ENCODE assay signal across 4 worm cellular contexts in the genomic region with DNA sequence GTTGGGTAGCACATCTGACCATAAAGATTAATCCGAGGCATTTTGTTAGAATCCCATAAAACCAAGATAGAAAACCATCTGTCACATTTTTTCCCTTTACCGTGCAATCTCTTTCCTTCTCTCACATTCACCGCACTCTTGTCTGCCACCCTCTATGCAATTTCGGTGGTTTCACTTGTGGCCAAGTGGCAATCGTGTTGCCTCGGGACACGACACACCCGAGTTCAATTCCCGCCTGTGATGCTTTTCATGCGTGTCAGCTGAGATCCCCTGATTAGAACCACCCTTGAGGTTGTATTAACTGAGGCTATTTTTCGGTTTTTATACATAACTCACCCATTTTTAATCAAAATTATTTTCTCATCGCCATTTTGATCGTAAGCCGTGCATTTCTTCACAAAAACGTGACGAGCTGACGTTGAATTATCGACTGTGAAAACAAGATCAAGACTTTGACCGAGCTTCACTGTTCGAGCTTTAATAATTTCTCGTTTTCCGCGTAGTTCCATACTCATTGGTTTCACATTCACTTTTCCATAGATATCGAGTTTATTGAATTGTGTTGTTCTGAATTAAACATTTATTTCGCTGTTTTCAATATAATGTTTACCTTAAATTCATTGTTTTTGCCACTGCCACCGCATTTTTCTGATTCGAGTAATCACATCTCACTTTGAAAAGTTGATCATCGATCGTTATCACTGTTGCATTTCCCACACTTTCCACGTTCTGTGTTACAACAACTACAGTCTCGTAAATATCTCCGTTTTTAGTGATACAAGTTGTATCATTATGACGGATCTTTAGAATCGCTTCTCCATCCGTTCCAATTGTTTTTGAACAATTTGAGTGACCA.
TF ChIP-seq lines count a peak whose summit lies in the region.

No protein-coding gene starts in this region.

TF ChIP-seq in whole organism, L2 larva, 48 proteins besides CTCF, POLR2A, EP300 and RAD21 (continues in another document):
- TF ChIP-seq gmeb-1 (tag; optimal IDR thresholded peaks at IDR 0.05; lab: Kevin White, UChicago) (peak; percentile 77), lin-39 (tag; optimal IDR thresholded peaks at IDR 0.05; lab: Kevin White, UChicago) (no peak), fos-1 (tag; optimal IDR thresholded peaks at IDR 0.05; lab: Kevin White, UChicago) (peak; percentile 76), unc-55 (GFP tag; optimal IDR thresholded peaks at IDR 0.05; lab: Kevin White, UChicago) (no peak), F13H6.1 (tag; optimal IDR thresholded peaks at IDR 0.05; lab: Kevin White, UChicago) (peak; percentile 92), nhr-129 (tag; optimal IDR thresholded peaks at IDR 0.05; lab: Kevin White, UChicago) (peak; percentile 92), Y55F3AM.14 (GFP tag; optimal IDR thresholded peaks at IDR 0.05; lab: Kevin White, UChicago) (peak; percentile 85), crh-2 (tag; optimal IDR thresholded peaks at IDR 0.05; lab: Kevin White, UChicago) (peak; percentile 91), nhr-10 (tag; optimal IDR thresholded peaks at IDR 0.05; lab: Kevin White, UChicago) (no peak), nhr-237 (tag; optimal IDR thresholded peaks at IDR 0.05; lab: Kevin White, UChicago) (no peak), egl-27 (tag; optimal IDR thresholded peaks at IDR 0.05; lab: Kevin White, UChicago) (peak; percentile 64), nhr-21 (tag; optimal IDR thresholded peaks at IDR 0.05; lab: Kevin White, UChicago) (peak; percentile 76), ZK546.5 (tag; optimal IDR thresholded peaks at IDR 0.05; lab: Kevin White, UChicago) (no peak), nhr-25 (tag; optimal IDR thresholded peaks at IDR 0.05; lab: Kevin White, UChicago) (peak; percentile 79), elt-3 (tag; optimal IDR thresholded peaks at IDR 0.05; lab: Kevin White, UChicago) (peak; percentile 23), lin-11 (tag; optimal IDR thresholded peaks at IDR 0.05; lab: Kevin White, UChicago) (peak; percentile 84), peb-1 (tag; optimal IDR thresholded peaks at IDR 0.05; lab: Kevin White, UChicago) (no peak), sma-3 (GFP tag; optimal IDR thresholded peaks at IDR 0.05; lab: Kevin White, UChicago) (peak; percentile 81), C34F6.9 (tag; optimal IDR thresholded peaks at IDR 0.05; lab: Kevin White, UChicago) (peak; percentile 46), ztf-11 (tag; optimal IDR thresholded peaks at IDR 0.05; lab: Kevin White, UChicago) (peak; percentile 21), dmd-4 (tag; optimal IDR thresholded peaks at IDR 0.05; lab: Kevin White, UChicago) (no peak)

TF ChIP-seq in whole organism, L4 larva, 104 proteins besides CTCF, POLR2A, EP300 and RAD21 (continues in another document):
- TF ChIP-seq sdz-12 (GFP tag; optimal IDR thresholded peaks at IDR 0.05; lab: Kevin White, UChicago) (peak; percentile 99), lsy-2 (tag; optimal IDR thresholded peaks at IDR 0.05; lab: Kevin White, UChicago) (peak; percentile 39 to 78), nhr-41 (GFP tag; IDR thresholded peaks at IDR 0.05; lab: Robert Waterston, UW) (peak; percentile 99), hlh-11 (tag; optimal IDR thresholded peaks at IDR 0.05; lab: Kevin White, UChicago) (peak; percentile 97), ceh-28 (tag; optimal IDR thresholded peaks at IDR 0.05; lab: Kevin White, UChicago) (no peak), ztf-7 (tag; optimal IDR thresholded peaks at IDR 0.05; lab: Kevin White, UChicago) (peak; percentile 87), lin-13 (GFP tag; optimal IDR thresholded peaks at IDR 0.05; lab: Kevin White, UChicago) (peak; percentile 87), fkh-10 (GFP tag; optimal IDR thresholded peaks at IDR 0.05; lab: Kevin White, UChicago) (no peak), Y75B8A.6 (GFP tag; IDR thresholded peaks at IDR 0.05; lab: Robert Waterston, UW) (peak; percentile 97), mes-2 (tag; optimal IDR thresholded peaks at IDR 0.05; lab: Kevin White, UChicago; ENCODE audit: poor library complexity, severe bottlenecking) (peak; percentile 93), zag-1 (tag; optimal IDR thresholded peaks at IDR 0.05; lab: Kevin White, UChicago) (peak; percentile 8), cey-2 (tag; optimal IDR thresholded peaks at IDR 0.05; lab: Kevin White, UChicago; ENCODE audit: borderline replicate concordance, insufficient read depth) (peak; percentile 87), nhr-6 (tag; optimal IDR thresholded peaks at IDR 0.05; lab: Kevin White, UChicago) (peak; percentile 84), nhr-237 (tag; optimal IDR thresholded peaks at IDR 0.05; lab: Kevin White, UChicago) (no peak), lin-39 (tag; optimal IDR thresholded peaks at IDR 0.05; lab: Kevin White, UChicago) (no peak), nhr-11 (tag; optimal IDR thresholded peaks at IDR 0.05; lab: Kevin White, UChicago) (peak; percentile 57), Y105C5A.15 (GFP tag; IDR thresholded peaks at IDR 0.05; lab: Robert Waterston, UW) (peak; percentile 100), nhr-25 (tag; optimal IDR thresholded peaks at IDR 0.05; lab: Kevin White, UChicago; ENCODE audit: borderline replicate concordance, insufficient read depth) (peak; percentile 79), aly-2 (tag; optimal IDR thresholded peaks at IDR 0.05; lab: Kevin White, UChicago) (no peak), zfp-3 (GFP tag; conservative IDR thresholded peaks at IDR 0.05; lab: Robert Waterston, UW) (peak; percentile 92)

TF ChIP-seq in whole organism, late embryonic, 69 proteins besides CTCF, POLR2A, EP300 and RAD21 (continues in another document):
- peak; percentile 99 for TF ChIP-seq ttx-3 (tag; optimal IDR thresholded peaks at IDR 0.05; lab: Kevin White, UChicago)
- peak; percentile 94 for TF ChIP-seq ets-4 (tag; optimal IDR thresholded peaks at IDR 0.05; lab: Kevin White, UChicago)
- peak; percentile 91 for TF ChIP-seq nfya-1 (tag; optimal IDR thresholded peaks at IDR 0.05; lab: Kevin White, UChicago)
- peak; percentile 88 for TF ChIP-seq mec-3 (tag; optimal IDR thresholded peaks at IDR 0.05; lab: Kevin White, UChicago; ENCODE audit: borderline replicate concordance)
- TF ChIP-seq pha-2 (tag; optimal IDR thresholded peaks at IDR 0.05; lab: Kevin White, UChicago), result peak; percentile 96
- TF ChIP-seq ceh-30 (tag; optimal IDR thresholded peaks at IDR 0.05; lab: Kevin White, UChicago), result peak; percentile 96
- TF ChIP-seq ref-2 (tag; optimal IDR thresholded peaks at IDR 0.05; lab: Kevin White, UChicago), result peak; percentile 97
- peak; percentile 97 for TF ChIP-seq ztf-16 (tag; optimal IDR thresholded peaks at IDR 0.05; lab: Kevin White, UChicago)
- peak; percentile 97 for TF ChIP-seq elt-4 (tag; optimal IDR thresholded peaks at IDR 0.05; lab: Kevin White, UChicago)
- TF ChIP-seq ceh-9 (tag; optimal IDR thresholded peaks at IDR 0.05; lab: Kevin White, UChicago), result peak; percentile 98
- TF ChIP-seq ceh-6 (GFP tag; optimal IDR thresholded peaks at IDR 0.05; lab: Kevin White, UChicago), result peak; percentile 100
- TF ChIP-seq ceh-31 (tag; optimal IDR thresholded peaks at IDR 0.05; lab: Kevin White, UChicago), result peak; percentile 96
- TF ChIP-seq syd-9 (tag; optimal IDR thresholded peaks at IDR 0.05; lab: Kevin White, UChicago), result peak; percentile 97
- peak; percentile 76 for TF ChIP-seq pax-1 (tag; optimal IDR thresholded peaks at IDR 0.05; lab: Kevin White, UChicago)
- TF ChIP-seq unc-55 (GFP tag; optimal IDR thresholded peaks at IDR 0.05; lab: Kevin White, UChicago), result peak; percentile 65
- TF ChIP-seq C08G9.2 (tag; optimal IDR thresholded peaks at IDR 0.05; lab: Kevin White, UChicago), result peak; percentile 99
- TF ChIP-seq unc-42 (tag; optimal IDR thresholded peaks at IDR 0.05; lab: Kevin White, UChicago), result peak; percentile 86
- TF ChIP-seq pat-9 (tag; optimal IDR thresholded peaks at IDR 0.05; lab: Kevin White, UChicago), result peak; percentile 100
- peak; percentile 98 for TF ChIP-seq unc-86 (tag; optimal IDR thresholded peaks at IDR 0.05; lab: Kevin White, UChicago)
- TF ChIP-seq hlh-13 (GFP tag; optimal IDR thresholded peaks at IDR 0.05; lab: Kevin White, UChicago), result peak; percentile 99
- TF ChIP-seq ceh-22 (tag; optimal IDR thresholded peaks at IDR 0.05; lab: Kevin White, UChicago), result peak; percentile 97
- TF ChIP-seq C38D4.7 (GFP tag; optimal IDR thresholded peaks at IDR 0.05; lab: Kevin White, UChicago), result peak; percentile 97

TF ChIP-seq in whole organism, mixed stage, embryonic, 35 proteins besides CTCF, POLR2A, EP300 and RAD21 (continues in another document):
- TF ChIP-seq snpc-4 (tag; optimal IDR thresholded peaks at IDR 0.05; lab: Kevin White, UChicago), result no peak
- TF ChIP-seq nhr-28 (tag; optimal IDR thresholded peaks at IDR 0.05; lab: Kevin White, UChicago), result peak; percentile 92
- TF ChIP-seq zip-8 (tag; optimal IDR thresholded peaks at IDR 0.05; lab: Kevin White, UChicago), result no peak
- peak; percentile 100 for TF ChIP-seq drap-1 (GFP tag; optimal IDR thresholded peaks at IDR 0.05; lab: Kevin White, UChicago)
- peak; percentile 95 for TF ChIP-seq lin-13 (tag; optimal IDR thresholded peaks at IDR 0.05; lab: Kevin White, UChicago)
- peak; percentile 83 for TF ChIP-seq pha-4 (tag; optimal IDR thresholded peaks at IDR 0.05; lab: Kevin White, UChicago)
- peak; percentile 99 for TF ChIP-seq sptf-1 (tag; optimal IDR thresholded peaks at IDR 0.05; lab: Kevin White, UChicago)
- TF ChIP-seq ces-1 (GFP tag; optimal IDR thresholded peaks at IDR 0.05; lab: Kevin White, UChicago), result no peak
- TF ChIP-seq elt-3 (tag; optimal IDR thresholded peaks at IDR 0.05; lab: Kevin White, UChicago), result peak; percentile 91
- TF ChIP-seq nhr-2 (tag; optimal IDR thresholded peaks at IDR 0.05; lab: Kevin White, UChicago), result peak; percentile 27
- peak; percentile 99 for TF ChIP-seq cnd-1 (tag; optimal IDR thresholded peaks at IDR 0.05; lab: Kevin White, UChicago)
- peak; percentile 94 for TF ChIP-seq mep-1 (tag; optimal IDR thresholded peaks at IDR 0.05; lab: Kevin White, UChicago)
- peak; percentile 63 for TF ChIP-seq nhr-237 (tag; optimal IDR thresholded peaks at IDR 0.05; lab: Kevin White, UChicago)
- TF ChIP-seq elt-1 (tag; optimal IDR thresholded peaks at IDR 0.05; lab: Kevin White, UChicago; ENCODE audit: borderline replicate concordance, insufficient read depth), result peak; percentile 83
- TF ChIP-seq ceh-43 (GFP tag; optimal IDR thresholded peaks at IDR 0.05; lab: Kevin White, UChicago), result peak; percentile 98
- TF ChIP-seq tbx-8 (GFP tag; optimal IDR thresholded peaks at IDR 0.05; lab: Kevin White, UChicago), result peak; percentile 99
- TF ChIP-seq nhr-12 (tag; optimal IDR thresholded peaks at IDR 0.05; lab: Kevin White, UChicago), result peak; percentile 89
- peak; percentile 100 for TF ChIP-seq mls-2 (tag; optimal IDR thresholded peaks at IDR 0.05; lab: Kevin White, UChicago)
- TF ChIP-seq ceh-39 (tag; optimal IDR thresholded peaks at IDR 0.05; lab: Kevin White, UChicago), result peak; percentile 52
- TF ChIP-seq mab-5 (tag; optimal IDR thresholded peaks at IDR 0.05; lab: Kevin White, UChicago), result peak; percentile 74
- TF ChIP-seq nhr-76 (tag; optimal IDR thresholded peaks at IDR 0.05; lab: Kevin White, UChicago), result peak; percentile 81
- peak; percentile 99 for TF ChIP-seq ham-2 (GFP tag; optimal IDR thresholded peaks at IDR 0.05; lab: Kevin White, UChicago)
- TF ChIP-seq lin-32 (GFP tag; optimal IDR thresholded peaks at IDR 0.05; lab: Kevin White, UChicago), result peak; percentile 100
- peak; percentile 99 for TF ChIP-seq M03D4.4 (tag; optimal IDR thresholded peaks at IDR 0.05; lab: Kevin White, UChicago)
- peak; percentile 100 for TF ChIP-seq ceh-83 (GFP tag; optimal IDR thresholded peaks at IDR 0.05; lab: Kevin White, UChicago)
